Fruit fly (Drosophila melanogaster): ENCODE results near the gene CG32813.
A peak's percentile ranks its signal among the peaks of the same experiment; 100 is the strongest.

CG32813 gene

DNA sequence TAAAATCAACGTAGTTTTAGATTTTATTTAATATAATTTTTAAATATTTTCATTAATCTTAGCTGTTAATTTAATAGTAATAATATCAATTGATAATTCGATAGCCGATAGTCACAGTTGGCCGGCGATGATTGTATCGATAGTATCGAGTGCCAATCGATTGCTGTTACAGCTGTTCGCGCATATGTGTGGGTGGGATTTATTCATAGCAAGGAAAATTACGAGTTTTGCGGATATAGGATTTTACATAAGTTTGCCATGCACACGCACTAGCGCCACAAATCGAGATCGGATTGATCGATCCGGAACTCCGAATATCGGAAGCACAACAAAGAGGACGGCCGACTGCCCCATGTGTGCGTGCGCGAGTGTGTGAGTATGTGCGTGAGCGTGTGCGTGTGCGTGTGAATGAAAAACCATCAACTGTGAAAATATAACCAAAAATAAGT is 38.7 kb upstream of the CG32813 start, which contains the start of gene Naa30A:
Gene Naa30A, plus strand, starts transcription at position 163 of the 449 bp plus-strand sequence.
- TF ChIP-seq esn (GFP tag; optimal IDR thresholded peaks at IDR 0.05) (peak; percentile 12), fd85E (GFP tag; optimal IDR thresholded peaks at IDR 0.05) (no peak), OdsH (GFP tag; optimal IDR thresholded peaks at IDR 0.05) (no peak), CG15336 (GFP tag; IDR thresholded peaks at IDR 0.05) (no peak), Lpt (GFP tag; optimal IDR thresholded peaks at IDR 0.05) (no peak), topi (GFP tag; optimal IDR thresholded peaks at IDR 0.05) (peak; percentile 11), CG6163 (GFP tag; IDR thresholded peaks at IDR 0.05) (no peak), CG11294 (GFP tag; IDR thresholded peaks at IDR 0.05) (no peak), CG6854 (GFP tag; optimal IDR thresholded peaks at IDR 0.05) (no peak), Sox14 (GFP tag; optimal IDR thresholded peaks at IDR 0.05) (peak; percentile 42), Ets21C (GFP tag; optimal IDR thresholded peaks at IDR 0.05) (no peak), spab (GFP tag; optimal IDR thresholded peaks at IDR 0.05) (no peak), Eip78C (GFP tag) (peak; percentile 77), Sox102F (GFP tag; optimal IDR thresholded peaks at IDR 0.05) (peak; percentile 11), fkh (GFP tag; optimal IDR thresholded peaks at IDR 0.05) (no peak)

DNA sequence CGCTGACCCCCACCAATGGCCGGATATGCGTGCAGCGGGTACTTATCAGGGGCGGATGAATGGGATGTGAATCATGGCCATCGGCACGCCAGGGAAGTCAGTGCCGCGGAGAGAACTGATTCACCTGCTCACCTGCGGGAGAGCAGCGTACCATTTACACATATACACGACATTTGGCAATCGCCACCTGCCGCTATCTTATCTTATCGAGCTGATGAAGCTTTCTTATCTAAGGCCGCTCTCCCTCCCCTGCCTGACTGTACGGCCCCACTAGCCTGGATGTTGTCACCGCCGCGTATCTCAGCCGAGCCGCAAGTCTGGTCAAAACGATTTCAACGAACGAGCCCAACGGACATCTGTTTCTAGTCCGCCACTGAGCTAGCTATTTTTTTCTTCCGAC is 34.5 kb upstream of the CG32813 start, which contains the start of gene Tsp2A:
Gene Tsp2A, plus strand, starts transcription at position 298 of the 400 bp plus-strand sequence.
- TF ChIP-seq vri (GFP tag; optimal IDR thresholded peaks at IDR 0.05) (peak; percentile 96), CG11902 (GFP tag; optimal IDR thresholded peaks at IDR 0.05) (no peak), dac (GFP tag; optimal IDR thresholded peaks at IDR 0.05) (no peak)

DNA sequence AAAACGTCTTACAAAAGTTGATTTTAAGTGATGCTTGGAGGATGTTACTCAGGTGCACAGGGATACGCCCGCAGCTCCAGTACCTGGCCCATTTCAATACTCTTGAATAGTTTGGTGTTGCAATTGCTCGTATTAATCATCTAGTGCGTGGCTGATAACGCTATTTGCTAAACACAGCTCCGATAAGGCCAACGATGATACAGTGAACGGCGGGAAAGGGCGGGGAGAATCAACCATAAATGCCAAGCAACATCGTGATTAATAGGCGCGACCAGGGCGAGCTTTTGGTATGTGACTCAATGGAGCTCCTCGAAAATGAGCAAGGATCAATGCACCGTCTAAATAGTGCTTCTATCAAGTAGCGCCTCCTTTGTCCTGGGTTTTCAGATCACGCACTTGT is 33.9 kb upstream of the CG32813 start:
- TF ChIP-seq CG10669 (GFP tag; optimal IDR thresholded peaks at IDR 0.05): no peak
- no peak for TF ChIP-seq ss (GFP tag; optimal IDR thresholded peaks at IDR 0.05)
- TF ChIP-seq CG8319 (GFP tag; optimal IDR thresholded peaks at IDR 0.05): no peak
- no peak for TF ChIP-seq CG16779 (tag; optimal IDR thresholded peaks at IDR 0.05)
- TF ChIP-seq Ets96B (tag; optimal IDR thresholded peaks at IDR 0.05): no peak
- no peak for TF ChIP-seq Met (GFP tag; optimal IDR thresholded peaks at IDR 0.05)
- TF ChIP-seq CG10631 (GFP tag; optimal IDR thresholded peaks at IDR 0.05): no peak
- TF ChIP-seq svp (GFP tag): no peak
- TF ChIP-seq fkh (GFP tag; optimal IDR thresholded peaks at IDR 0.05): no peak
- no peak for TF ChIP-seq CG15336 (GFP tag; IDR thresholded peaks at IDR 0.05)
- TF ChIP-seq CG11762 (GFP tag; optimal IDR thresholded peaks at IDR 0.05; ENCODE audit: insufficient read depth): no peak

DNA sequence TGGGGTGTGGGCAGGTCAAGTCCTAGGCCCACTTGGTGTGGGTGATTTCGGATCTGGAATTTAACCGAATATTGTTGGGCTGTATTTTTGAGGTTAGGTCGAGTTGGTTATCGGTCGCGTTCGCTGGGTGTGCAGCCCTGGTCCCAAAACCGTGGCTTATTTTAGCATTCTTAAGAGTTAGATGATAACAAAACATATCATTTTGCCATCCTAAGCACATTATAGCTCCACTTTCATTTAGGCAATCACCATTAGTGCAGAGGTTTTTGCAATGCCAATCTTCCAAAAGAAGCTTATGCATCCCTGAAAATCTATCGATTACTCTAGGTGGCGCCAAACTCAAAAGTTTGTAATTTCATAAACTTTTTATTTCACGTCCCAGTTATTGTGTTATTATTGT is 31.5 kb upstream of the CG32813 start, which contains the start of gene MTPAP:
Gene MTPAP, minus strand, starts transcription at position 103 of the 400 bp plus-strand sequence.
- TF ChIP-seq Eip78C (GFP tag) (peak; percentile 35), CG6163 (GFP tag; IDR thresholded peaks at IDR 0.05) (no peak), esn (GFP tag; optimal IDR thresholded peaks at IDR 0.05) (peak; percentile 45), topi (GFP tag; optimal IDR thresholded peaks at IDR 0.05) (no peak), CG3032 (tag; optimal IDR thresholded peaks at IDR 0.05) (peak; percentile 21), CG6808 (GFP tag; optimal IDR thresholded peaks at IDR 0.05) (no peak), lz (GFP tag; optimal IDR thresholded peaks at IDR 0.05) (peak; percentile 29)

DNA sequence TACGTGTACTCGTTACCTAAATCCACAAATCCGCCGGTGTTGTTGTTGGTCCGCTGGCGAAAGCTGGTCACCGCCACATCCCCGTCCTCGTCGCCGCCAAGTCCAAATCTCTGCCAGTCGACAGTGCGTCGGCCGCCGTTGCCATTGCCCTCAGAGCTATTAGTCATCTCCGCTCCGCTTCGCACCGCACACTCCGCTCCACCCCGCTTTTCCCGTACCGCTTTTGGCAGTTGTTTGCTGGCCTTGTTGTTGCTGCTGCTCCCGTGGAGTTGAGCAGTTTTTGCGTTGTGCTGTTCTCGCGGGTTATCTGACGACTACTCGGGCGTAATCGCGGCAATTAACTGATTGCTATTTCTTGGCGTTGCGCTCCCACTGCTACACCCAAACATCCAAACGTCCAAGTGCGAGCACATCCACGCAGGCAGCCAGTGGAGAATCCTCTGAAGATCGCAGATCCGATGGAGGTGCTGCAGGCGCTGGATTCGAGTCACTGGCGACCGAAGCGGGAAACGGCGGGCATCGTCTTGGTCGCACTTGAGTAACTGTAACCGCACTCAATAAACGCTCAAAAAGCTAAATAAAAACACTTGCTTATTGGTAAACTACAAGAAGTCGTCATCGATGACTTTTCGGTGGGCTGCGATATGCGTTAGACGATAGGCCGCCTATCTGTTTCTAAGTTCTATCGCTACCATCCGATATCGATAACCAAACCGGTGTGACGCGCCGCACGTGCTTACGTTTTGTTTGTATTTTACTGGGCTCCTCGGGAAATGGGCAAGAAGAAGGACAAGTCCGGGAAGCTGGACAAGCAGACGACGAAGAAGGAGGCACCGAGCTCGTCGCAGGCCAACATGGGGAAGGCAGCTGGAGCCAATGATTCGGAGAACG is 27.1 kb upstream of the CG32813 start, which contains the start of the genes CG12773 and CG11417:
Gene CG12773, minus strand, starts transcription at position 660 of the 891 bp plus-strand sequence.
Gene CG11417, plus strand, starts transcription at position 693 of the 891 bp plus-strand sequence.
- TF ChIP-seq dac (GFP tag; optimal IDR thresholded peaks at IDR 0.05) (no peak), vri (GFP tag; optimal IDR thresholded peaks at IDR 0.05) (peak; percentile 35), Ets96B (tag; optimal IDR thresholded peaks at IDR 0.05) (no peak), ss (GFP tag; optimal IDR thresholded peaks at IDR 0.05) (no peak), CG7368 (GFP tag; optimal IDR thresholded peaks at IDR 0.05) (no peak)
